Fruit fly (Drosophila melanogaster) whole organism, prepupa: ENCODE measurements around the gene mRpL23.
A peak's percentile ranks its signal among the peaks of the same experiment; 100 is the strongest.

ENCODE experiments used
- Blimp-1 ChIP-seq: fragments of 200-800 bp; sonication (Bioruptor generic); optimal IDR thresholded peaks from 3 replicates; lab custom pipeline; 2017; ENCODE audit warnings: missing biosample characterization, missing genetic modification characterization, mild to moderate bottlenecking, moderate library complexity, missing genetic modification reagents
- CG10631 ChIP-seq: fragments of 200-800 bp; sonication (Bioruptor generic); optimal IDR thresholded peaks from 2 replicates; lab custom pipeline; 2016; ENCODE audit warnings: missing biosample characterization, missing genetic modification characterization
- CG10669 ChIP-seq: fragments of 200-800 bp; sonication (Bioruptor generic); optimal IDR thresholded peaks from 3 replicates; lab custom pipeline; 2018; ENCODE audit warnings: missing biosample characterization, mild to moderate bottlenecking, missing genetic modification characterization, moderate library complexity
- CG11294 ChIP-seq: fragments of 200-800 bp; sonication (Bioruptor generic); IDR thresholded peaks from 2 replicates; pipeline ENCODE4 v1.3.6; 2022; ENCODE audit warnings: missing biosample characterization, missing genetic modification characterization
- CG11762 ChIP-seq: fragments of 200-800 bp; sonication (Bioruptor generic); optimal IDR thresholded peaks from 3 replicates; lab custom pipeline; 2016; ENCODE audit warnings: missing biosample characterization, missing genetic modification characterization; ENCODE audit not compliant: insufficient read depth
- CG11902 ChIP-seq: fragments of 200-800 bp; sonication (Bioruptor generic); optimal IDR thresholded peaks from 3 replicates; lab custom pipeline; 2016; ENCODE audit warnings: missing biosample characterization, missing genetic modification characterization
- CG15336 ChIP-seq: fragments of 200-800 bp; sonication (Bioruptor generic); IDR thresholded peaks from 2 replicates; pipeline ENCODE4 v1.3.6; 2022; ENCODE audit warnings: missing biosample characterization, missing genetic modification characterization
- CG1621 ChIP-seq: fragments of 200-800 bp; sonication (Bioruptor generic); optimal IDR thresholded peaks from 3 replicates; lab custom pipeline; 2018; ENCODE audit warnings: missing biosample characterization, mild to moderate bottlenecking, missing genetic modification characterization
- CG32006 ChIP-seq: fragments of 200-800 bp; sonication (Bioruptor generic); optimal IDR thresholded peaks from 3 replicates; lab custom pipeline; 2017; ENCODE audit warnings: missing biosample characterization, mild to moderate bottlenecking, missing genetic modification characterization
- CG34406 ChIP-seq: fragments of 200-800 bp; sonication (Bioruptor generic); optimal IDR thresholded peaks from 3 replicates; lab custom pipeline; 2016; ENCODE audit warnings: missing biosample characterization, missing genetic modification characterization
- CG4318 ChIP-seq: fragments of 200-800 bp; sonication (Bioruptor generic); optimal IDR thresholded peaks from 3 replicates; lab custom pipeline; 2017; ENCODE audit warnings: missing biosample characterization, mild to moderate bottlenecking, missing genetic modification characterization
- CG6163 ChIP-seq: fragments of 200-800 bp; sonication (Bioruptor generic); IDR thresholded peaks from 3 replicates; pipeline ENCODE4 v1.3.6; 2022; ENCODE audit warnings: missing biosample characterization, missing genetic modification characterization
- CG6276 ChIP-seq: fragments of 200-800 bp; sonication (Bioruptor generic); optimal IDR thresholded peaks from 2 replicates; lab custom pipeline; 2017; ENCODE audit warnings: missing biosample characterization, mild to moderate bottlenecking, missing genetic modification characterization
- CG6792 ChIP-seq: fragments of 200-800 bp; sonication (Bioruptor generic); optimal IDR thresholded peaks from 3 replicates; lab custom pipeline; 2016; ENCODE audit warnings: missing biosample characterization, missing genetic modification characterization
- CG6808 ChIP-seq: fragments of 200-800 bp; sonication (Bioruptor generic); optimal IDR thresholded peaks from 3 replicates; lab custom pipeline; 2017; ENCODE audit warnings: missing biosample characterization, missing genetic modification characterization, mild to moderate bottlenecking, moderate library complexity, missing genetic modification reagents
- CG6854 ChIP-seq: fragments of 200-800 bp; sonication (Bioruptor generic); optimal IDR thresholded peaks from 2 replicates; lab custom pipeline; 2017; ENCODE audit warnings: missing biosample characterization, mild to moderate bottlenecking, missing genetic modification characterization
- CG8119 ChIP-seq: fragments of 200-800 bp; sonication (Bioruptor generic); IDR thresholded peaks from 3 replicates; pipeline ENCODE4 v1.3.6; 2022; ENCODE audit warnings: missing biosample characterization, missing genetic modification characterization
- CG8319 ChIP-seq: fragments of 200-800 bp; sonication (Bioruptor generic); optimal IDR thresholded peaks from 3 replicates; lab custom pipeline; 2016; ENCODE audit warnings: missing biosample characterization, missing genetic modification characterization
- CG8632 ChIP-seq: fragments of 200-800 bp; sonication (Bioruptor generic); optimal IDR thresholded peaks from 3 replicates; lab custom pipeline; 2016; ENCODE audit warnings: missing biosample characterization, missing genetic modification characterization
- CG9139 ChIP-seq: fragments of 200-800 bp; sonication (Bioruptor generic); optimal IDR thresholded peaks from 3 replicates; lab custom pipeline; 2017; ENCODE audit warnings: missing biosample characterization, mild to moderate bottlenecking, missing genetic modification characterization
- Eip75B ChIP-seq: fragments of 200-800 bp; sonication (Bioruptor generic); optimal IDR thresholded peaks from 3 replicates; lab custom pipeline; 2016; ENCODE audit warnings: missing biosample characterization, missing genetic modification characterization
- Eip78C ChIP-seq: fragments of 200-800 bp; sonication (Bioruptor generic); peaks from one replicate; lab custom pipeline; 2016; ENCODE audit warnings: missing biosample characterization, missing genetic modification characterization
- Eip93F ChIP-seq: fragments of 200-800 bp; sonication (Bioruptor generic); optimal IDR thresholded peaks from 2 replicates; lab custom pipeline; 2016; ENCODE audit warnings: missing biosample characterization, mild to moderate bottlenecking, missing genetic modification characterization
- Ets21C ChIP-seq: fragments of 200-800 bp; sonication (Bioruptor generic); optimal IDR thresholded peaks from 3 replicates; lab custom pipeline; 2016; ENCODE audit warnings: missing biosample characterization, missing genetic modification characterization
- Ets96B ChIP-seq: fragments of 200-800 bp; optimal IDR thresholded peaks from 2 replicates; lab custom pipeline; 2019; ENCODE audit warnings: missing biosample characterization, mild to moderate bottlenecking, missing genetic modification characterization, moderate library complexity
- Gug ChIP-seq: fragments of 200-800 bp; sonication (Bioruptor generic); IDR thresholded peaks from 2 replicates; pipeline ENCODE4 v1.3.6; 2022; ENCODE audit warnings: missing biosample characterization, missing genetic modification characterization
- Hr38 ChIP-seq: sonication (Bioruptor generic); optimal IDR thresholded peaks from 2 replicates; lab custom pipeline; 2016; ENCODE audit warnings: missing biosample characterization, missing genetic modification characterization
- Hr39 ChIP-seq: fragments of 200-800 bp; sonication (Bioruptor generic); optimal IDR thresholded peaks from 2 replicates; lab custom pipeline; 2016; ENCODE audit warnings: missing biosample characterization, missing genetic modification characterization
- Hr4 ChIP-seq: fragments of 200-800 bp; sonication (Bioruptor generic); optimal IDR thresholded peaks from 3 replicates; lab custom pipeline; 2016; ENCODE audit warnings: missing biosample characterization, missing genetic modification characterization
- Lpt ChIP-seq: fragments of 200-800 bp; sonication (Bioruptor generic); optimal IDR thresholded peaks from 3 replicates; lab custom pipeline; 2016; ENCODE audit warnings: missing biosample characterization, missing genetic modification characterization
- Met ChIP-seq: fragments of 200-800 bp; sonication (Bioruptor generic); optimal IDR thresholded peaks from 3 replicates; lab custom pipeline; 2016; ENCODE audit warnings: missing biosample characterization, missing genetic modification characterization
- OdsH ChIP-seq: fragments of 200-800 bp; sonication (Bioruptor generic); optimal IDR thresholded peaks from 3 replicates; lab custom pipeline; 2016; ENCODE audit warnings: missing biosample characterization, missing genetic modification characterization
- Sox102F ChIP-seq: fragments of 200-800 bp; sonication (Bioruptor generic); optimal IDR thresholded peaks from 2 replicates; lab custom pipeline; 2016; ENCODE audit warnings: missing biosample characterization, mild to moderate bottlenecking, missing genetic modification characterization
- Sox14 ChIP-seq: fragments of 200-800 bp; sonication (Bioruptor generic); optimal IDR thresholded peaks from 3 replicates; lab custom pipeline; 2016; ENCODE audit warnings: missing biosample characterization, missing genetic modification characterization
- achi ChIP-seq: fragments of 200-800 bp; sonication (Bioruptor generic); optimal IDR thresholded peaks from 3 replicates; lab custom pipeline; 2016; ENCODE audit warnings: missing biosample characterization, missing genetic modification characterization
- acj6 ChIP-seq: fragments of 200-800 bp; sonication (Bioruptor generic); optimal IDR thresholded peaks from 3 replicates; lab custom pipeline; 2016; ENCODE audit warnings: missing biosample characterization, missing genetic modification characterization
- cyc ChIP-seq: fragments of 200-800 bp; sonication (Bioruptor generic); optimal IDR thresholded peaks from 3 replicates; lab custom pipeline; 2016; ENCODE audit warnings: missing biosample characterization, missing genetic modification characterization
- dac ChIP-seq: fragments of 200-800 bp; sonication (Bioruptor generic); optimal IDR thresholded peaks from 2 replicates; lab custom pipeline; 2017; ENCODE audit warnings: missing biosample characterization, mild to moderate bottlenecking, missing genetic modification characterization
- dsx ChIP-seq: fragments of 200-800 bp; optimal IDR thresholded peaks from 3 replicates; lab custom pipeline; 2019; ENCODE audit warnings: missing biosample characterization, mild to moderate bottlenecking, missing genetic modification characterization, moderate library complexity; ENCODE audit not compliant: poor library complexity, severe bottlenecking
- eg ChIP-seq: fragments of 200-800 bp; sonication (Bioruptor generic); IDR thresholded peaks from 3 replicates; pipeline ENCODE4 v1.3.6; 2022; ENCODE audit warnings: missing biosample characterization, missing genetic modification characterization
- esn ChIP-seq: fragments of 200-800 bp; sonication (Bioruptor generic); optimal IDR thresholded peaks from 2 replicates; lab custom pipeline; 2016; ENCODE audit warnings: missing biosample characterization, mild to moderate bottlenecking, missing genetic modification characterization, moderate library complexity
- fd59A ChIP-seq: fragments of 200-800 bp; sonication (Bioruptor generic); optimal IDR thresholded peaks from 2 replicates; lab custom pipeline; 2017; ENCODE audit warnings: missing biosample characterization, mild to moderate bottlenecking, missing genetic modification characterization, missing genetic modification reagents
- fd85E ChIP-seq: fragments of 200-800 bp; sonication (Bioruptor generic); optimal IDR thresholded peaks from 3 replicates; lab custom pipeline; 2016; ENCODE audit warnings: missing biosample characterization, missing genetic modification characterization
- fkh ChIP-seq: fragments of 200-800 bp; sonication (Bioruptor generic); optimal IDR thresholded peaks from 3 replicates; lab custom pipeline; 2017; ENCODE audit warnings: missing biosample characterization, mild to moderate bottlenecking, missing genetic modification characterization, moderate library complexity
- net ChIP-seq: fragments of 200-800 bp; sonication (Bioruptor generic); optimal IDR thresholded peaks from 3 replicates; lab custom pipeline; 2016; ENCODE audit warnings: missing biosample characterization, missing genetic modification characterization
- pdm3 ChIP-seq: fragments of 200-800 bp; sonication (Bioruptor generic); optimal IDR thresholded peaks from 3 replicates; lab custom pipeline; 2016; ENCODE audit warnings: missing biosample characterization, missing genetic modification characterization
- salr ChIP-seq, 2 experiments: fragments of 200-800 bp; sonication (Bioruptor generic); optimal IDR thresholded peaks; 3 replicates each; lab custom pipeline; 2016 to 2018; ENCODE audit warnings: missing biosample characterization in 2 of 2, missing genetic modification characterization in 2 of 2, mild to moderate bottlenecking in 1 of 2
- spab ChIP-seq: fragments of 200-800 bp; sonication (Bioruptor generic); optimal IDR thresholded peaks from 2 replicates; lab custom pipeline; 2017; ENCODE audit warnings: missing biosample characterization, mild to moderate bottlenecking, missing genetic modification characterization, missing genetic modification reagents
- ss ChIP-seq, 2 experiments: fragments of 200-800 bp; sonication (Bioruptor generic); optimal IDR thresholded peaks; 2 replicates in 1 of 2; 3 replicates in 1 of 2; lab custom pipeline; 2017 to 2018; ENCODE audit warnings: mild to moderate bottlenecking in 2 of 2, missing biosample characterization in 2 of 2, missing genetic modification characterization in 2 of 2, moderate library complexity in 1 of 2
- svp ChIP-seq: fragments of 200-800 bp; sonication (Bioruptor generic); peaks from one replicate; lab custom pipeline; 2016; ENCODE audit warnings: missing biosample characterization, missing genetic modification characterization

mRpL23 gene

dm6 chr3L:2387816-2388215 lies 14.3 kb upstream of the mRpL23 start (continued):
- peak; percentile 70 for TF ChIP-seq Eip78C (GFP tag; lab: Kevin White, UChicago)
- TF ChIP-seq CG11294 = no peak
- TF ChIP-seq Ets21C (GFP tag; lab: Kevin White, UChicago) = no peak

- TF ChIP-seq Ets21C (GFP tag; lab: Kevin White, UChicago) (no peak), CG15336 (GFP tag; lab: Robert Waterston, UW) (peak; percentile 63), acj6 (GFP tag; lab: Kevin White, UChicago) (peak; percentile 42), esn (GFP tag; lab: Kevin White, UChicago) (peak; percentile 42), CG9139 (GFP tag; lab: Kevin White, UChicago) (peak; percentile 2), CG11902 (no peak), dac (GFP tag; lab: Kevin White, UChicago) (no peak), pdm3 (GFP tag; lab: Kevin White, UChicago) (peak; percentile 55), Met (GFP tag; lab: Kevin White, UChicago) (peak; percentile 40), CG10631 (GFP tag; lab: Kevin White, UChicago) (peak; percentile 79), ss (GFP tag; optimal IDR thresholded peaks at IDR 0.05; lab: Kevin White, UChicago) (peak; percentile 49 to 66), Hr4 (GFP tag; lab: Kevin White, UChicago) (peak; percentile 68), CG8119 (GFP tag; lab: Robert Waterston, UW) (peak; percentile 65; the same call in 2 of the 3 replicates), CG8319 (GFP tag; lab: Kevin White, UChicago) (peak; percentile 14), cyc (GFP tag; lab: Kevin White, UChicago) (peak; percentile 0), Eip78C (GFP tag; lab: Kevin White, UChicago) (peak; percentile 90), Sox14 (GFP tag; lab: Kevin White, UChicago) (peak; percentile 61), CG6276 (GFP tag; lab: Kevin White, UChicago) (peak; percentile 34), CG6854 (no peak), Blimp-1 (GFP tag; lab: Kevin White, UChicago) (no peak), net (GFP tag; lab: Kevin White, UChicago) (peak; percentile 30), fkh (no peak), CG6163 (GFP tag; lab: Robert Waterston, UW) (peak; percentile 69), Lpt (GFP tag; lab: Kevin White, UChicago) (peak; percentile 37), dsx (GFP tag; lab: Kevin White, UChicago) (peak; percentile 74), Hr39 (GFP tag; lab: Kevin White, UChicago) (no peak), CG8632 (peak; percentile 15), CG6792 (GFP tag; lab: Kevin White, UChicago) (peak; percentile 58), OdsH (GFP tag; lab: Kevin White, UChicago) (peak; percentile 27), CG4318 (GFP tag; lab: Kevin White, UChicago) (peak; percentile 25), Hr38 (GFP tag; lab: Kevin White, UChicago) (no peak), spab (peak; percentile 51), Ets96B (peak; percentile 72), CG10669 (GFP tag; lab: Kevin White, UChicago) (peak; percentile 65), CG1621 (tag; lab: Kevin White, UChicago) (peak; percentile 64), fd59A (GFP tag; lab: Kevin White, UChicago) (peak; percentile 38), svp (no peak), CG34406 (peak; percentile 13), Eip75B (peak; percentile 71), eg (peak; percentile 61), Eip93F (GFP tag; lab: Kevin White, UChicago) (no peak), fd85E (GFP tag; lab: Kevin White, UChicago) (no peak), salr (GFP tag; optimal IDR thresholded peaks at IDR 0.05; lab: Kevin White, UChicago) (peak in 1 of 2 experiments; percentile 6), CG32006 (GFP tag; lab: Kevin White, UChicago) (peak; percentile 57), Sox102F (no peak), CG6808 (GFP tag; lab: Kevin White, UChicago) (peak; percentile 66), CG11762 (GFP tag; lab: Kevin White, UChicago) (peak; percentile 44), achi (GFP tag; lab: Kevin White, UChicago) (peak; percentile 60), Gug (GFP tag; lab: Robert Waterston, UW) (no peak)
Observed at dm6 chr3L:2386433-2386832, 12.9 kb upstream of the mRpL23 start.
